Fruit fly (Drosophila melanogaster) whole organism, embryonic: ENCODE results near the gene pyd.

Experiments
- Antp ChIP-seq: fragments of 200-800 bp; sonication (Bioruptor generic); optimal IDR thresholded peaks from 3 replicates; lab custom pipeline; 2016; ENCODE audit warnings: missing biosample characterization, missing genetic modification characterization
- Atf3 ChIP-seq: fragments of 200-800 bp; sonication (Bioruptor generic); optimal IDR thresholded peaks from 3 replicates; lab custom pipeline; 2016; ENCODE audit warnings: missing biosample characterization, missing genetic modification characterization
- B-H2 ChIP-seq: fragments of 200-800 bp; sonication (Bioruptor generic); optimal IDR thresholded peaks from 2 replicates; lab custom pipeline; 2018; ENCODE audit warnings: missing biosample characterization, mild to moderate bottlenecking, missing genetic modification characterization
- CG10366 ChIP-seq: fragments of 200-800 bp; sonication (Bioruptor generic); IDR thresholded peaks from 2 replicates; pipeline ENCODE4 v1.3.6; 2022; ENCODE audit warnings: missing biosample characterization, missing genetic modification characterization
- CG10431 ChIP-seq: fragments of 200-800 bp; sonication (Bioruptor generic); optimal IDR thresholded peaks from 3 replicates; lab custom pipeline; 2018; ENCODE audit warnings: missing biosample characterization, mild to moderate bottlenecking, missing genetic modification characterization
- CG10543 ChIP-seq: fragments of 200-800 bp; sonication (Bioruptor generic); optimal IDR thresholded peaks from 3 replicates; lab custom pipeline; 2017; ENCODE audit warnings: missing biosample characterization, mild to moderate bottlenecking, missing genetic modification characterization, moderate library complexity
- CG10654 ChIP-seq: fragments of 200-800 bp; sonication (Bioruptor generic); optimal IDR thresholded peaks from 2 replicates; lab custom pipeline; 2016; ENCODE audit warnings: missing biosample characterization, missing genetic modification characterization
- CG10979 ChIP-seq: fragments of 200-800 bp; sonication (Bioruptor generic); optimal IDR thresholded peaks from 2 replicates; lab custom pipeline; 2018; ENCODE audit warnings: missing biosample characterization, mild to moderate bottlenecking, missing genetic modification characterization, moderate library complexity
- CG12659 ChIP-seq: fragments of 200-800 bp; sonication (Bioruptor generic); optimal IDR thresholded peaks from 3 replicates; lab custom pipeline; 2017; ENCODE audit warnings: mild to moderate bottlenecking, missing biosample characterization, missing genetic modification reagents, missing genetic modification characterization
- CG13287 ChIP-seq: fragments of 200-800 bp; sonication (Bioruptor generic); IDR thresholded peaks from 2 replicates; pipeline ENCODE4 v1.3.6; 2022; ENCODE audit warnings: missing biosample characterization, missing genetic modification characterization; ENCODE audit not compliant: partially characterized antibody
- CG1832 ChIP-seq: fragments of 200-800 bp; sonication (Bioruptor generic); optimal IDR thresholded peaks from 2 replicates; lab custom pipeline; 2017; ENCODE audit warnings: missing biosample characterization, mild to moderate bottlenecking, missing genetic modification characterization, inconsistent platforms
- CG18476 ChIP-seq: fragments of 200-800 bp; sonication (Bioruptor generic); optimal IDR thresholded peaks from 2 replicates; lab custom pipeline; 2016; ENCODE audit warnings: missing biosample characterization, mild to moderate bottlenecking, missing genetic modification characterization
- CG2116 ChIP-seq: fragments of 200-800 bp; sonication (Bioruptor generic); optimal IDR thresholded peaks from 3 replicates; lab custom pipeline; 2018; ENCODE audit warnings: missing biosample characterization, mild to moderate bottlenecking, missing genetic modification characterization
- CG2712 ChIP-seq: fragments of 200-800 bp; optimal IDR thresholded peaks from 3 replicates; lab custom pipeline; 2019; ENCODE audit warnings: missing biosample characterization, mild to moderate bottlenecking, missing genetic modification characterization, moderate library complexity
- CG31441 ChIP-seq: fragments of 200-800 bp; sonication (Bioruptor generic); IDR thresholded peaks from 2 replicates; pipeline ENCODE4 v1.3.6; 2022; ENCODE audit warnings: missing biosample characterization, missing genetic modification characterization
- CG34224 ChIP-seq: fragments of 200-800 bp; sonication (Bioruptor generic); IDR thresholded peaks from 3 replicates; pipeline ENCODE4 v1.3.6; 2022; ENCODE audit warnings: missing biosample characterization, missing genetic modification characterization; ENCODE audit not compliant: partially characterized antibody
- CG3726 ChIP-seq: fragments of 200-800 bp; sonication (Bioruptor generic); IDR thresholded peaks from 3 replicates; pipeline ENCODE4, ENCODE4 v1.3.6; 2022; ENCODE audit warnings: missing biosample characterization, missing genetic modification characterization
- CG6175 ChIP-seq: fragments of 200-800 bp; sonication (Bioruptor generic); IDR thresholded peaks from 3 replicates; pipeline ENCODE4 v1.3.6; 2022; ENCODE audit warnings: missing biosample characterization, missing genetic modification characterization
- CG6689 ChIP-seq: fragments of 200-800 bp; sonication (Bioruptor generic); IDR thresholded peaks from 2 replicates; pipeline ENCODE4 v1.3.6; 2022; ENCODE audit warnings: missing biosample characterization, missing genetic modification characterization
- CG6765 ChIP-seq: fragments of 200-800 bp; sonication (Bioruptor generic); optimal IDR thresholded peaks from 3 replicates; lab custom pipeline; 2017; ENCODE audit warnings: missing biosample characterization, mild to moderate bottlenecking, missing genetic modification characterization
- CG7372 ChIP-seq: fragments of 200-800 bp; sonication (Bioruptor generic); IDR thresholded peaks from 2 replicates; pipeline ENCODE4 v1.3.6; 2022; ENCODE audit warnings: missing biosample characterization, missing genetic modification characterization
- CG8089 ChIP-seq: fragments of 200-800 bp; sonication (Bioruptor generic); optimal IDR thresholded peaks from 3 replicates; lab custom pipeline; 2016; ENCODE audit warnings: missing biosample characterization, missing genetic modification characterization
- D19A ChIP-seq: fragments of 200-800 bp; optimal IDR thresholded peaks from 3 replicates; lab custom pipeline; 2019; ENCODE audit warnings: missing biosample characterization, mild to moderate bottlenecking, missing genetic modification characterization, moderate library complexity
- Dbx ChIP-seq: fragments of 200-800 bp; sonication (Bioruptor generic); IDR thresholded peaks from 3 replicates; pipeline ENCODE4 v1.3.6; 2022; ENCODE audit warnings: missing biosample characterization, missing genetic modification characterization
- Dll ChIP-seq: fragments of 200-800 bp; sonication (Bioruptor generic); IDR thresholded peaks from 4 replicates; pipeline ENCODE4 v1.3.6; 2022; ENCODE audit warnings: missing biosample characterization, missing genetic modification characterization; ENCODE audit not compliant: partially characterized antibody
- Doc2 ChIP-seq: fragments of 200-800 bp; sonication (Bioruptor generic); IDR thresholded peaks from 2 replicates; pipeline ENCODE4 v1.3.6; 2022; ENCODE audit warnings: missing biosample characterization, missing genetic modification characterization
- E2f2 ChIP-seq: fragments of 200-800 bp; sonication (Bioruptor generic); IDR thresholded peaks from 2 replicates; pipeline ENCODE4 v1.3.6; 2022; ENCODE audit warnings: missing biosample characterization, missing genetic modification characterization
- HmgZ ChIP-seq: fragments of 200-800 bp; sonication (Bioruptor generic); optimal IDR thresholded peaks from 2 replicates; lab custom pipeline; 2018; ENCODE audit warnings: missing biosample characterization, mild to moderate bottlenecking, missing genetic modification characterization
- Hr39 ChIP-seq: fragments of >200 bp; optimal IDR thresholded peaks from 2 replicates; lab custom pipeline; 2017
- Med ChIP-seq: fragments of 200-800 bp; sonication (Bioruptor generic); peaks from one replicate; lab custom pipeline; 2016; ENCODE audit warnings: missing biosample characterization, missing genetic modification characterization, mild to moderate bottlenecking, inconsistent platforms, moderate library complexity
- NC2α ChIP-seq: fragments of 200-800 bp; sonication (Bioruptor generic); optimal IDR thresholded peaks from 2 replicates; lab custom pipeline; 2016; ENCODE audit warnings: missing biosample characterization, missing genetic modification characterization
- NFAT ChIP-seq: fragments of 200-800 bp; sonication (Bioruptor generic); IDR thresholded peaks from 2 replicates; pipeline ENCODE4 v1.3.6; 2022; ENCODE audit warnings: missing biosample characterization, missing genetic modification characterization
- NfI ChIP-seq: fragments of 200-800 bp; sonication (Bioruptor generic); optimal IDR thresholded peaks from 3 replicates; lab custom pipeline; 2018; ENCODE audit warnings: missing biosample characterization, mild to moderate bottlenecking, missing genetic modification characterization, moderate library complexity
- Oli ChIP-seq: fragments of 200-800 bp; sonication (Bioruptor generic); optimal IDR thresholded peaks from 2 replicates; lab custom pipeline; 2018; ENCODE audit warnings: missing biosample characterization, mild to moderate bottlenecking, missing genetic modification characterization, moderate library complexity
- Rx ChIP-seq: fragments of 200-800 bp; sonication (Bioruptor generic); IDR thresholded peaks from 2 replicates; pipeline ENCODE4 v1.3.6; 2022; ENCODE audit warnings: missing biosample characterization, missing genetic modification characterization
- Side ChIP-seq: fragments of 200-800 bp; sonication (Bioruptor generic); optimal IDR thresholded peaks from 2 replicates; lab custom pipeline; 2016; ENCODE audit warnings: missing biosample characterization, missing genetic modification characterization
- Sox100B ChIP-seq: fragments of 200-800 bp; sonication (Bioruptor generic); optimal IDR thresholded peaks from 3 replicates; lab custom pipeline; 2018; ENCODE audit warnings: missing biosample characterization, mild to moderate bottlenecking, missing genetic modification characterization
- Sox102F ChIP-seq: fragments of 200-800 bp; sonication (Bioruptor generic); optimal IDR thresholded peaks from 2 replicates; lab custom pipeline; 2018; ENCODE audit warnings: missing biosample characterization, mild to moderate bottlenecking, missing genetic modification characterization, moderate library complexity
- cad ChIP-seq: fragments of >200 bp; optimal IDR thresholded peaks from 2 replicates; lab custom pipeline; 2017; ENCODE audit warnings: missing biosample characterization, missing genetic modification characterization
- caup ChIP-seq: fragments of 200-800 bp; sonication (Bioruptor generic); optimal IDR thresholded peaks from 3 replicates; lab custom pipeline; 2017; ENCODE audit warnings: missing biosample characterization, mild to moderate bottlenecking, missing genetic modification characterization, moderate library complexity; ENCODE audit not compliant: severe bottlenecking
- gro ChIP-seq: fragments of 200-800 bp; sonication (Bioruptor generic); optimal IDR thresholded peaks from 2 replicates; lab custom pipeline; 2016; ENCODE audit warnings: missing biosample characterization, missing genetic modification characterization
- hbn ChIP-seq: fragments of 200-800 bp; sonication (Bioruptor generic); IDR thresholded peaks from 2 replicates; pipeline ENCODE4 v1.3.6; 2022; ENCODE audit warnings: missing biosample characterization, missing genetic modification characterization; ENCODE audit not compliant: partially characterized antibody
- kah ChIP-seq: fragments of 200-800 bp; sonication (Bioruptor generic); optimal IDR thresholded peaks from 2 replicates; lab custom pipeline; 2018; ENCODE audit warnings: missing biosample characterization, mild to moderate bottlenecking, missing genetic modification characterization
- kni ChIP-seq: fragments of 200-800 bp; sonication (Bioruptor generic); optimal IDR thresholded peaks from 3 replicates; lab custom pipeline; 2017; ENCODE audit warnings: mild to moderate bottlenecking, missing biosample characterization, missing genetic modification reagents, missing genetic modification characterization
- lab ChIP-seq: fragments of 200-800 bp; sonication (Bioruptor generic); optimal IDR thresholded peaks from 3 replicates; lab custom pipeline; 2017; ENCODE audit warnings: missing biosample characterization, missing genetic modification characterization, mild to moderate bottlenecking, moderate library complexity, missing genetic modification reagents
- sisA ChIP-seq: fragments of 200-800 bp; sonication (Bioruptor generic); IDR thresholded peaks from 2 replicates; pipeline ENCODE4 v1.3.6; 2022; ENCODE audit warnings: missing biosample characterization, missing genetic modification characterization
- sr ChIP-seq: fragments of 200-800 bp; sonication (Bioruptor generic); IDR thresholded peaks from 3 replicates; pipeline ENCODE4 v1.3.6; 2022; ENCODE audit warnings: missing biosample characterization, missing genetic modification characterization
- tio ChIP-seq: fragments of 200-800 bp; sonication (Bioruptor generic); optimal IDR thresholded peaks from 2 replicates; lab custom pipeline; 2017; ENCODE audit warnings: missing biosample characterization, missing genetic modification characterization, inconsistent platforms
- toy ChIP-seq: fragments of 200-800 bp; sonication (Bioruptor generic); IDR thresholded peaks from 2 replicates; pipeline ENCODE4 v1.3.6; 2022; ENCODE audit warnings: missing biosample characterization, missing genetic modification characterization
- wek ChIP-seq: fragments of 200-800 bp; sonication (Bioruptor generic); optimal IDR thresholded peaks from 3 replicates; lab custom pipeline; 2018; ENCODE audit warnings: missing biosample characterization, mild to moderate bottlenecking, missing genetic modification characterization, moderate library complexity
- yki ChIP-seq: fragments of >200 bp; optimal IDR thresholded peaks from 3 replicates; lab custom pipeline; 2018

pyd gene

DNA sequence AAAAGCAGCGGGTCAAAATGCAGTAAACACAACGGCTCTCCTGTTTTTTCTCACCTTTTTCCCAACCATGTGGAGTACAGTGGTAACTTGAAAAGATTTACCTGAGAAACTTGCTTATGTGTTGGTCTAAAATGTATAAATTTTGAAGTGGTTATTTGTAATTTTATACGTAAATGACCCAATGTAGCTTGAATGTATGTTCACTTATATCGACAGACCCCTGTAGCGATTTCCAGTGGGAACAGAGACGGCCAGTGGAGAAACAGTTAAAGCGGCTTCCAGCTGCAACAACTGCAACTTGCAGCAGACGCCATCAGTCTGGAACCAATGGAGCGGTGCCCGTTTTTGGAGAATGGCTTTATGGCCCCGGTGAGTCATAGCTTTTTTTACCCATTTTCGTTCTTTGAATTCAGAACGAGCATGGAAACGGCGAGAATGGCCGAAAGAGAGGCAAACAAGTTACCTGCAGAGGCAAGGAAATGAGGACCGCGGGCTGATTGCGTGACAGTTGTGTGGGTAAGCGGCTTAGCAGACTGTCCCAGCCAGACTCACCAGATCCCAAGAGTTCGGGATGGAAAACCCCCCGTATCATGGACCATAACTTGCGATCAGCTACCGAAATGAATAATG lies 5.7 kb downstream of the pyd start (continued):
- peak; percentile 54 for TF ChIP-seq Oli (tag; lab: Kevin White, UChicago)
- TF ChIP-seq CG10366 (GFP tag; lab: Robert Waterston, UW), result 0 out of 2 replicates have a peak, but pooled peaks have one; percentile 33
- no peak for TF ChIP-seq Dbx (GFP tag; lab: Robert Waterston, UW)
- peak; percentile 22 for TF ChIP-seq Atf3 (GFP tag; lab: Kevin White, UChicago)
- peak; percentile 93 for TF ChIP-seq CG2712
- TF ChIP-seq Side (GFP tag; lab: Kevin White, UChicago), result peak; percentile 43
- peak; percentile 95 for TF ChIP-seq kni
- peak; percentile 42 for TF ChIP-seq CG10431 (GFP tag; lab: Kevin White, UChicago)
- TF ChIP-seq HmgZ (tag; lab: Kevin White, UChicago), result no peak
- peak; percentile 45 for TF ChIP-seq lab (GFP tag; lab: Kevin White, UChicago)
- peak; percentile 85 for TF ChIP-seq Med
- TF ChIP-seq CG1832 (GFP tag; lab: Kevin White, UChicago), result no peak
- no peak for TF ChIP-seq Rx (GFP tag; lab: Robert Waterston, UW)
- TF ChIP-seq CG10654 (GFP tag; lab: Kevin White, UChicago), result peak; percentile 24
- no peak for TF ChIP-seq CG34224 (GFP tag; lab: Robert Waterston, UW)
- TF ChIP-seq Antp (GFP tag; lab: Kevin White, UChicago), result peak; percentile 41
- no peak for TF ChIP-seq yki (lab: Kevin White, UChicago)
- no peak for TF ChIP-seq CG2116
- peak; percentile 50 for TF ChIP-seq D19A (tag; lab: Kevin White, UChicago)
- peak; percentile 36 for TF ChIP-seq CG8089
- no peak for TF ChIP-seq NC2α
- TF ChIP-seq Sox102F, result peak; percentile 49
- no peak for TF ChIP-seq NfI (GFP tag; lab: Kevin White, UChicago)
- TF ChIP-seq CG6175 (GFP tag; lab: Robert Waterston, UW), result 0 out of 3 replicates have a peak, but pooled peaks have one; percentile 23
- peak; percentile 77 for TF ChIP-seq CG31441 (GFP tag; lab: Robert Waterston, UW)
- TF ChIP-seq CG12659 (GFP tag; lab: Kevin White, UChicago), result no peak
- no peak for TF ChIP-seq CG13287 (GFP tag; lab: Robert Waterston, UW)
- TF ChIP-seq gro (GFP tag; lab: Kevin White, UChicago), result no peak
- TF ChIP-seq CG7372, result no peak
- TF ChIP-seq CG6689 (GFP tag; lab: Robert Waterston, UW), result peak; percentile 68
- TF ChIP-seq cad, result no peak
- TF ChIP-seq toy (GFP tag; lab: Robert Waterston, UW), result no peak
- TF ChIP-seq CG18476, result no peak
- TF ChIP-seq NFAT (GFP tag; lab: Robert Waterston, UW), result no peak
- TF ChIP-seq CG10543 (GFP tag; lab: Kevin White, UChicago), result no peak
- TF ChIP-seq sisA (GFP tag; lab: Robert Waterston, UW), result peak; percentile 64
- TF ChIP-seq Hr39, result no peak
- peak; percentile 61; the same call in 1 of the 3 replicates for TF ChIP-seq CG3726 (GFP tag; lab: Robert Waterston, UW)
- TF ChIP-seq wek (GFP tag; lab: Kevin White, UChicago), result no peak
- no peak for TF ChIP-seq Dll (GFP tag; lab: Robert Waterston, UW)
- TF ChIP-seq E2f2 (GFP tag; lab: Robert Waterston, UW), result peak; percentile 28; the same call in 1 of the 2 replicates
- TF ChIP-seq CG10979 (tag; lab: Kevin White, UChicago), result peak; percentile 94
- TF ChIP-seq hbn (GFP tag; lab: Robert Waterston, UW), result no peak
- no peak for TF ChIP-seq caup (GFP tag; lab: Kevin White, UChicago)
- TF ChIP-seq sr, result no peak
- peak; percentile 43 for TF ChIP-seq Sox100B
- TF ChIP-seq tio, result peak; percentile 23
- TF ChIP-seq CG6765 (GFP tag; lab: Kevin White, UChicago), result no peak
- TF ChIP-seq kah, result peak; percentile 10
- no peak for TF ChIP-seq B-H2 (GFP tag; lab: Kevin White, UChicago)
- TF ChIP-seq Doc2 (GFP tag; lab: Robert Waterston, UW), result no peak
